Fruit fly (Drosophila melanogaster) whole organism, embryonic: ENCODE results near the gene CG12116.

Source experiments
- Atf6 ChIP-seq: fragments of 200-800 bp; sonication (Bioruptor generic); IDR thresholded peaks from 2 replicates; pipeline ENCODE4 v1.3.6; 2022; ENCODE audit warnings: missing biosample characterization, missing genetic modification characterization
- B-H1 ChIP-seq: fragments of 200-800 bp; sonication (Bioruptor generic); IDR thresholded peaks from 3 replicates; pipeline ENCODE4 v1.3.6; 2022; ENCODE audit warnings: missing biosample characterization, missing genetic modification characterization
- Bgb ChIP-seq: fragments of 200-800 bp; sonication (Bioruptor generic); IDR thresholded peaks from 2 replicates; pipeline ENCODE4 v1.3.6; 2022; ENCODE audit warnings: missing biosample characterization, missing genetic modification characterization; ENCODE audit not compliant: partially characterized antibody
- CG1024 ChIP-seq: fragments of 200-800 bp; sonication (Bioruptor generic); IDR thresholded peaks from 2 replicates; pipeline ENCODE4 v1.3.6; 2022; ENCODE audit warnings: missing biosample characterization, missing genetic modification characterization
- CG10654 ChIP-seq: fragments of 200-800 bp; sonication (Bioruptor generic); optimal IDR thresholded peaks from 2 replicates; lab custom pipeline; 2016; ENCODE audit warnings: missing biosample characterization, missing genetic modification characterization
- CG11085 ChIP-seq: fragments of 200-800 bp; sonication (Bioruptor generic); IDR thresholded peaks from 2 replicates; pipeline ENCODE4 v1.3.6; 2022; ENCODE audit warnings: missing biosample characterization, missing genetic modification characterization
- CG12071 ChIP-seq: fragments of 200-800 bp; sonication (Bioruptor generic); optimal IDR thresholded peaks from 3 replicates; lab custom pipeline; 2018; ENCODE audit warnings: missing biosample characterization, mild to moderate bottlenecking, missing genetic modification characterization
- CG15479 ChIP-seq: fragments of 200-800 bp; sonication (Bioruptor generic); optimal IDR thresholded peaks from 3 replicates; lab custom pipeline; 2019; ENCODE audit warnings: missing biosample characterization, mild to moderate bottlenecking, missing genetic modification characterization, moderate library complexity
- CG18011 ChIP-seq: fragments of 200-800 bp; sonication (Bioruptor generic); optimal IDR thresholded peaks from 2 replicates; lab custom pipeline; 2017; ENCODE audit warnings: missing biosample characterization, missing genetic modification characterization, mild to moderate bottlenecking, moderate library complexity, missing genotype
- CG2120 ChIP-seq: fragments of 200-800 bp; sonication (Bioruptor generic); optimal IDR thresholded peaks from 3 replicates; lab custom pipeline; 2016; ENCODE audit warnings: missing biosample characterization, missing genetic modification characterization
- CG2678 ChIP-seq: fragments of 200-800 bp; sonication (Bioruptor generic); optimal IDR thresholded peaks from 3 replicates; lab custom pipeline; 2019; ENCODE audit warnings: missing biosample characterization, mild to moderate bottlenecking, missing genetic modification characterization, moderate library complexity
- CG31224 ChIP-seq: fragments of 200-800 bp; sonication (Bioruptor generic); IDR thresholded peaks from 2 replicates; pipeline ENCODE4 v1.3.6; 2022; ENCODE audit warnings: missing biosample characterization, missing genetic modification characterization
- CG7839 ChIP-seq: fragments of 200-800 bp; sonication (Bioruptor generic); optimal IDR thresholded peaks from 3 replicates; lab custom pipeline; 2018; ENCODE audit warnings: missing biosample characterization, mild to moderate bottlenecking, missing genetic modification characterization, moderate library complexity
- CG8388 ChIP-seq: fragments of 200-800 bp; sonication (Bioruptor generic); optimal IDR thresholded peaks from 2 replicates; lab custom pipeline; 2019; ENCODE audit warnings: missing biosample characterization, mild to moderate bottlenecking, missing genetic modification characterization, moderate library complexity
- Dad ChIP-seq: fragments of 200-800 bp; sonication (Bioruptor generic); optimal IDR thresholded peaks from 3 replicates; lab custom pipeline; 2016; ENCODE audit warnings: missing biosample characterization, missing genetic modification characterization
- Dfd ChIP-seq, 2 experiments: fragments of >200 bp; optimal IDR thresholded peaks; 2 replicates each; lab custom pipeline; 2017; ENCODE audit warnings: missing biosample characterization in 2 of 2, missing genetic modification characterization in 2 of 2
- E2f2 ChIP-seq: fragments of 200-800 bp; sonication (Bioruptor generic); IDR thresholded peaks from 2 replicates; pipeline ENCODE4 v1.3.6; 2022; ENCODE audit warnings: missing biosample characterization, missing genetic modification characterization
- Eip74EF ChIP-seq, 2 experiments: fragments of 200-800 bp in 1 of 2; fragments of >200 bp in 1 of 2; sonication (Bioruptor generic) in 1 of 2; optimal IDR thresholded peaks; 2 replicates each; lab custom pipeline; 2017 to 2019; ENCODE audit warnings: missing biosample characterization in 2 of 2, missing genetic modification characterization in 2 of 2, mild to moderate bottlenecking in 1 of 2, moderate library complexity in 1 of 2
- Fer2 ChIP-seq: fragments of 200-800 bp; sonication (Bioruptor generic); optimal IDR thresholded peaks from 2 replicates; lab custom pipeline; 2018; ENCODE audit warnings: missing biosample characterization, mild to moderate bottlenecking, missing genetic modification characterization, moderate library complexity
- Lhr ChIP-seq: fragments of 200-800 bp; sonication (Bioruptor generic); optimal IDR thresholded peaks from 3 replicates; lab custom pipeline; 2017; ENCODE audit warnings: mild to moderate bottlenecking, missing biosample characterization, missing genetic modification reagents, missing genetic modification characterization
- Mes4 ChIP-seq: fragments of 200-800 bp; sonication (Bioruptor generic); optimal IDR thresholded peaks from 2 replicates; lab custom pipeline; 2016; ENCODE audit warnings: missing biosample characterization, missing genetic modification characterization
- Spps ChIP-seq: fragments of 200-800 bp; sonication (Bioruptor generic); optimal IDR thresholded peaks from 2 replicates; lab custom pipeline; 2018; ENCODE audit warnings: missing biosample characterization, mild to moderate bottlenecking, missing genetic modification characterization
- Ssrp ChIP-seq: fragments of 200-800 bp; sonication (Bioruptor generic); optimal IDR thresholded peaks from 2 replicates; lab custom pipeline; 2018; ENCODE audit warnings: missing biosample characterization, mild to moderate bottlenecking, missing genetic modification characterization, moderate library complexity
- TFAM ChIP-seq: fragments of 200-800 bp; sonication (Bioruptor generic); optimal IDR thresholded peaks from 2 replicates; lab custom pipeline; 2017; ENCODE audit warnings: missing biosample characterization, missing genetic modification characterization, inconsistent platforms
- YL-1 ChIP-seq: fragments of 200-800 bp; sonication (Bioruptor generic); optimal IDR thresholded peaks from 3 replicates; lab custom pipeline; 2017; ENCODE audit warnings: missing biosample characterization, mild to moderate bottlenecking, missing genetic modification characterization
- ap ChIP-seq: fragments of 200-800 bp; sonication (Bioruptor generic); IDR thresholded peaks from 2 replicates; pipeline ENCODE4 v1.3.6; 2022; ENCODE audit warnings: missing biosample characterization, missing genetic modification characterization
- bowl ChIP-seq: fragments of 200-800 bp; sonication (Bioruptor generic); IDR thresholded peaks from 2 replicates; pipeline ENCODE4 v1.3.6; 2022; ENCODE audit warnings: missing biosample characterization, missing genetic modification characterization
- br ChIP-seq: fragments of >200 bp; optimal IDR thresholded peaks from 2 replicates; lab custom pipeline; 2017
- cato ChIP-seq: fragments of 200-800 bp; sonication (Bioruptor generic); optimal IDR thresholded peaks from 2 replicates; lab custom pipeline; 2016; ENCODE audit warnings: missing biosample characterization, missing genetic modification characterization, borderline replicate concordance
- cg ChIP-seq: fragments of 200-800 bp; sonication (Bioruptor generic); optimal IDR thresholded peaks from 3 replicates; lab custom pipeline; 2019; ENCODE audit warnings: missing biosample characterization, mild to moderate bottlenecking, missing genetic modification characterization, moderate library complexity
- croc ChIP-seq: fragments of 200-800 bp; sonication (Bioruptor generic); conservative IDR thresholded peaks from 3 replicates; pipeline ENCODE4 v1.3.6; 2022; ENCODE audit warnings: missing biosample characterization, missing genetic modification characterization
- cwo ChIP-seq: fragments of 200-800 bp; sonication (Bioruptor generic); optimal IDR thresholded peaks from 3 replicates; lab custom pipeline; 2017; ENCODE audit warnings: missing biosample characterization, missing genetic modification characterization, mild to moderate bottlenecking, moderate library complexity, missing genetic modification reagents
- dati ChIP-seq: fragments of 200-800 bp; sonication (Bioruptor generic); IDR thresholded peaks from 2 replicates; pipeline ENCODE4 v1.3.6; 2022; ENCODE audit warnings: missing biosample characterization, missing genetic modification characterization
- fd3F ChIP-seq: fragments of 200-800 bp; sonication (Bioruptor generic); optimal IDR thresholded peaks from 2 replicates; lab custom pipeline; 2018; ENCODE audit warnings: missing biosample characterization, mild to moderate bottlenecking, missing genetic modification characterization, moderate library complexity
- fd64A ChIP-seq: fragments of 200-800 bp; sonication (Bioruptor generic); optimal IDR thresholded peaks from 3 replicates; lab custom pipeline; 2018; ENCODE audit warnings: missing biosample characterization, mild to moderate bottlenecking, missing genetic modification characterization
- fru ChIP-seq: fragments of >200 bp; optimal IDR thresholded peaks from 2 replicates; lab custom pipeline; 2017
- gcm2 ChIP-seq: fragments of 200-800 bp; sonication (Bioruptor generic); optimal IDR thresholded peaks from 2 replicates; lab custom pipeline; 2016; ENCODE audit warnings: missing biosample characterization, missing genetic modification characterization
- gem ChIP-seq: fragments of 200-800 bp; sonication (Bioruptor generic); optimal IDR thresholded peaks from 2 replicates; lab custom pipeline; 2019; ENCODE audit warnings: missing biosample characterization, mild to moderate bottlenecking, missing genetic modification characterization, moderate library complexity
- jing ChIP-seq: fragments of 200-800 bp; sonication (Bioruptor generic); optimal IDR thresholded peaks from 2 replicates; lab custom pipeline; 2018; ENCODE audit warnings: missing biosample characterization, mild to moderate bottlenecking, missing genetic modification characterization
- knrl ChIP-seq: fragments of 200-800 bp; sonication (Bioruptor generic); IDR thresholded peaks from 3 replicates; pipeline ENCODE4 v1.3.6; 2022; ENCODE audit warnings: missing biosample characterization, missing genetic modification characterization; ENCODE audit not compliant: partially characterized antibody
- lilli ChIP-seq: fragments of 200-800 bp; sonication (Bioruptor generic); optimal IDR thresholded peaks from 3 replicates; lab custom pipeline; 2016; ENCODE audit warnings: missing biosample characterization, missing genetic modification characterization
- mld ChIP-seq: fragments of 200-800 bp; sonication (Bioruptor generic); IDR thresholded peaks from 3 replicates; pipeline ENCODE4 v1.3.6; 2022; ENCODE audit warnings: missing biosample characterization, missing genetic modification characterization; ENCODE audit not compliant: partially characterized antibody
- nerfin-1 ChIP-seq: fragments of 200-800 bp; sonication (Bioruptor generic); optimal IDR thresholded peaks from 3 replicates; lab custom pipeline; 2019; ENCODE audit warnings: missing biosample characterization, mild to moderate bottlenecking, missing genetic modification characterization, moderate library complexity
- pb ChIP-seq: fragments of 200-800 bp; sonication (Bioruptor generic); optimal IDR thresholded peaks from 3 replicates; lab custom pipeline; 2016; ENCODE audit warnings: missing biosample characterization, missing genetic modification characterization
- pnt ChIP-seq: fragments of 200-800 bp; sonication (Bioruptor generic); optimal IDR thresholded peaks from 3 replicates; lab custom pipeline; 2016; ENCODE audit warnings: missing biosample characterization, missing genetic modification characterization
- pzg ChIP-seq: fragments of 200-800 bp; sonication (Bioruptor generic); optimal IDR thresholded peaks from 3 replicates; lab custom pipeline; 2018; ENCODE audit warnings: missing biosample characterization, mild to moderate bottlenecking, missing genetic modification characterization, moderate library complexity
- ranshi ChIP-seq: fragments of 200-800 bp; sonication (Bioruptor generic); IDR thresholded peaks from 2 replicates; pipeline ENCODE4 v1.3.6; 2022; ENCODE audit warnings: missing biosample characterization, missing genetic modification characterization
- ro ChIP-seq: fragments of 200-800 bp; sonication (Bioruptor generic); IDR thresholded peaks from 2 replicates; pipeline ENCODE4 v1.3.6; 2022; ENCODE audit warnings: missing biosample characterization, missing genetic modification characterization
- row ChIP-seq: fragments of 200-800 bp; sonication (Bioruptor generic); IDR thresholded peaks from 3 replicates; pipeline ENCODE4 v1.3.6; 2022; ENCODE audit warnings: missing biosample characterization, missing genetic modification characterization
- so ChIP-seq: fragments of 200-800 bp; sonication (Bioruptor generic); IDR thresholded peaks from 3 replicates; pipeline ENCODE4 v1.3.6; 2022; ENCODE audit warnings: missing biosample characterization, missing genetic modification characterization
- zfh2 ChIP-seq: fragments of 200-800 bp; sonication (Bioruptor generic); optimal IDR thresholded peaks from 2 replicates; lab custom pipeline; 2016; ENCODE audit warnings: missing biosample characterization, missing genetic modification characterization

Gene CG12116

dm6 chrX:8492849-8493248 lies 24.0 kb upstream of the CG12116 start (continued):
- TF ChIP-seq bowl (GFP tag; lab: Robert Waterston, UW) (peak; percentile 78), CG10654 (peak; percentile 64), CG11085 (GFP tag; lab: Robert Waterston, UW) (0 out of 2 replicates have a peak, but pooled peaks have one; percentile 46), ranshi (GFP tag; lab: Robert Waterston, UW) (peak; percentile 74; the same call in 1 of the 2 replicates), cato (GFP tag; lab: Kevin White, UChicago) (peak; percentile 39), Dfd (GFP tag; optimal IDR thresholded peaks at IDR 0.05; lab: Kevin White, UChicago) (no peak), CG31224 (GFP tag; lab: Robert Waterston, UW) (peak; percentile 56; the same call in 1 of the 2 replicates), fru (lab: Kevin White, UChicago) (no peak), cg (GFP tag; lab: Kevin White, UChicago) (no peak), Bgb (GFP tag; lab: Robert Waterston, UW) (no peak), Lhr (peak; percentile 43), br (lab: Kevin White, UChicago) (no peak), so (GFP tag; lab: Robert Waterston, UW) (peak; percentile 84; the same call in 2 of the 3 replicates), Ssrp (tag; lab: Kevin White, UChicago) (peak; percentile 78), gcm2 (GFP tag; lab: Kevin White, UChicago) (no peak), cwo (no peak), B-H1 (peak; percentile 75), TFAM (GFP tag; lab: Kevin White, UChicago) (peak; percentile 6), mld (GFP tag; lab: Robert Waterston, UW) (no peak), CG18011 (peak; percentile 13), knrl (GFP tag; lab: Robert Waterston, UW) (no peak), dati (GFP tag; lab: Robert Waterston, UW) (peak; percentile 9; the same call in 1 of the 2 replicates), row (peak; percentile 80), CG1024 (peak; percentile 72), lilli (GFP tag; lab: Kevin White, UChicago) (peak; percentile 33), jing (GFP tag; lab: Kevin White, UChicago) (peak; percentile 55), pzg (GFP tag; lab: Kevin White, UChicago) (no peak), pnt (GFP tag; lab: Kevin White, UChicago) (no peak), Eip74EF (GFP tag; optimal IDR thresholded peaks at IDR 0.05; lab: Kevin White, UChicago) (peak in 1 of 2 experiments; percentile 65), E2f2 (peak; percentile 64), zfh2 (no peak), CG2678 (peak; percentile 82), CG2120 (GFP tag; lab: Kevin White, UChicago) (no peak), nerfin-1 (tag; lab: Kevin White, UChicago) (peak; percentile 72), croc (GFP tag; lab: Robert Waterston, UW) (peak; percentile 68), CG8388 (GFP tag; lab: Kevin White, UChicago) (peak; percentile 80), CG15479 (GFP tag; lab: Kevin White, UChicago) (no peak), YL-1 (GFP tag; lab: Kevin White, UChicago) (no peak), CG7839 (tag; lab: Kevin White, UChicago) (peak; percentile 87), Fer2 (peak; percentile 35), pb (GFP tag; lab: Kevin White, UChicago) (no peak), Dad (peak; percentile 26), Spps (tag; lab: Kevin White, UChicago) (peak; percentile 33), Atf6 (peak; percentile 44; the same call in 1 of the 2 replicates), CG12071 (peak; percentile 78), ro (peak; percentile 56), ap (GFP tag; lab: Robert Waterston, UW) (peak; percentile 88), fd3F (peak; percentile 47), gem (tag; lab: Kevin White, UChicago) (peak; percentile 84), fd64A (GFP tag; lab: Kevin White, UChicago) (peak; percentile 64), Mes4 (GFP tag; lab: Kevin White, UChicago) (peak; percentile 30)
